Fruit fly (Drosophila melanogaster) whole organism, pupa: ENCODE data around the gene Grip.

Experiments
- CG8159 ChIP-seq: fragments of 200-800 bp; sonication (Bioruptor generic); optimal IDR thresholded peaks from 3 replicates; lab custom pipeline; 2018; ENCODE audit warnings: missing biosample characterization, mild to moderate bottlenecking, missing genetic modification characterization, moderate library complexity
- fd96Ca ChIP-seq: fragments of 200-800 bp; sonication (Bioruptor generic); IDR thresholded peaks from 3 replicates; pipeline ENCODE4 v1.3.6; 2022; ENCODE audit warnings: missing biosample characterization, missing genetic modification characterization

dm6 chrX:6030593-6030992 is 64.5 kb downstream of the Grip start:
- no peak for TF ChIP-seq CG8159 (tag; lab: Kevin White, UChicago)
- no peak for TF ChIP-seq fd96Ca (GFP tag; lab: Robert Waterston, UW)
